Fruit fly (Drosophila melanogaster) whole organism, embryonic: Measurements from ENCODE around the gene CG5107.

Experiments
- Aef1 ChIP-seq: fragments of 200-800 bp; sonication (Bioruptor generic); IDR thresholded peaks from 3 replicates; pipeline ENCODE4 v1.3.6; 2022; ENCODE audit warnings: missing biosample characterization, missing genetic modification characterization
- CG10147 ChIP-seq: fragments of 200-800 bp; sonication (Bioruptor generic); optimal IDR thresholded peaks from 2 replicates; lab custom pipeline; 2019; ENCODE audit warnings: missing biosample characterization, mild to moderate bottlenecking, missing genetic modification characterization, moderate library complexity
- CG10274 ChIP-seq: fragments of 200-800 bp; sonication (Bioruptor generic); optimal IDR thresholded peaks from 3 replicates; lab custom pipeline; 2017; ENCODE audit warnings: missing biosample characterization, mild to moderate bottlenecking, missing genetic modification characterization
- CG10462 ChIP-seq: fragments of 200-800 bp; sonication (Bioruptor generic); optimal IDR thresholded peaks from 2 replicates; lab custom pipeline; 2016; ENCODE audit warnings: missing biosample characterization, missing genetic modification characterization
- CG10959 ChIP-seq: fragments of 200-800 bp; sonication (Bioruptor generic); IDR thresholded peaks from 2 replicates; pipeline ENCODE4 v1.3.6; 2022; ENCODE audit warnings: missing biosample characterization, missing genetic modification characterization
- CG13775 ChIP-seq: fragments of 200-800 bp; sonication (Bioruptor generic); optimal IDR thresholded peaks from 3 replicates; lab custom pipeline; 2017; ENCODE audit warnings: missing biosample characterization, mild to moderate bottlenecking, missing genetic modification characterization
- CG14710 ChIP-seq: fragments of 200-800 bp; sonication (Bioruptor generic); optimal IDR thresholded peaks from 3 replicates; lab custom pipeline; 2019; ENCODE audit warnings: missing biosample characterization, mild to moderate bottlenecking, missing genetic modification characterization, moderate library complexity
- CG14965 ChIP-seq: fragments of 200-800 bp; sonication (Bioruptor generic); optimal IDR thresholded peaks from 2 replicates; lab custom pipeline; 2016; ENCODE audit warnings: missing biosample characterization, missing genetic modification characterization, borderline replicate concordance
- CG1647 ChIP-seq: fragments of 200-800 bp; sonication (Bioruptor generic); optimal IDR thresholded peaks from 3 replicates; lab custom pipeline; 2016; ENCODE audit warnings: missing biosample characterization, missing genetic modification characterization
- CG17359 ChIP-seq: fragments of 200-800 bp; sonication (Bioruptor generic); optimal IDR thresholded peaks from 3 replicates; lab custom pipeline; 2018; ENCODE audit warnings: missing biosample characterization, mild to moderate bottlenecking, missing genetic modification characterization, moderate library complexity
- CG18599 ChIP-seq: fragments of 200-800 bp; sonication (Bioruptor generic); optimal IDR thresholded peaks from 3 replicates; lab custom pipeline; 2017; ENCODE audit warnings: missing biosample characterization, missing genetic modification characterization, mild to moderate bottlenecking, moderate library complexity, missing genetic modification reagents
- CG2116 ChIP-seq: fragments of 200-800 bp; sonication (Bioruptor generic); optimal IDR thresholded peaks from 3 replicates; lab custom pipeline; 2018; ENCODE audit warnings: missing biosample characterization, mild to moderate bottlenecking, missing genetic modification characterization
- CG2678 ChIP-seq: fragments of 200-800 bp; sonication (Bioruptor generic); optimal IDR thresholded peaks from 3 replicates; lab custom pipeline; 2019; ENCODE audit warnings: missing biosample characterization, mild to moderate bottlenecking, missing genetic modification characterization, moderate library complexity
- CG30403 ChIP-seq: fragments of 200-800 bp; sonication (Bioruptor generic); optimal IDR thresholded peaks from 3 replicates; lab custom pipeline; 2016; ENCODE audit warnings: missing biosample characterization, missing genetic modification characterization
- CG34224 ChIP-seq: fragments of 200-800 bp; sonication (Bioruptor generic); IDR thresholded peaks from 3 replicates; pipeline ENCODE4 v1.3.6; 2022; ENCODE audit warnings: missing biosample characterization, missing genetic modification characterization; ENCODE audit not compliant: partially characterized antibody
- CG4282 ChIP-seq: fragments of 200-800 bp; sonication (Bioruptor generic); optimal IDR thresholded peaks from 2 replicates; lab custom pipeline; 2016; ENCODE audit warnings: missing biosample characterization, missing genetic modification characterization
- CG6854 ChIP-seq: fragments of 200-800 bp; sonication (Bioruptor generic); optimal IDR thresholded peaks from 3 replicates; lab custom pipeline; 2017; ENCODE audit warnings: missing biosample characterization, mild to moderate bottlenecking, missing genetic modification characterization
- CG7556 ChIP-seq: fragments of 200-800 bp; sonication (Bioruptor generic); optimal IDR thresholded peaks from 2 replicates; lab custom pipeline; 2017; ENCODE audit warnings: missing biosample characterization, mild to moderate bottlenecking, missing genetic modification characterization
- Camta ChIP-seq: fragments of 200-800 bp; sonication (Bioruptor generic); optimal IDR thresholded peaks from 2 replicates; lab custom pipeline; 2016; ENCODE audit warnings: missing biosample characterization, missing genetic modification characterization
- GATAe ChIP-seq: fragments of 200-800 bp; sonication (Bioruptor generic); conservative IDR thresholded peaks from 2 replicates; pipeline ENCODE4 v1.3.6; 2022; ENCODE audit warnings: missing biosample characterization, missing genetic modification characterization
- Gsc ChIP-seq: fragments of 200-800 bp; sonication (Bioruptor generic); IDR thresholded peaks from 2 replicates; pipeline ENCODE4 v1.3.6; 2022; ENCODE audit warnings: missing biosample characterization, missing genetic modification characterization
- Lhr ChIP-seq: fragments of 200-800 bp; sonication (Bioruptor generic); optimal IDR thresholded peaks from 3 replicates; lab custom pipeline; 2017; ENCODE audit warnings: mild to moderate bottlenecking, missing biosample characterization, missing genetic modification reagents, missing genetic modification characterization
- Max ChIP-seq: fragments of 200-800 bp; sonication (Bioruptor generic); optimal IDR thresholded peaks from 2 replicates; lab custom pipeline; 2016; ENCODE audit warnings: missing biosample characterization, mild to moderate bottlenecking, missing genetic modification characterization
- Meics ChIP-seq: fragments of 200-800 bp; sonication (Bioruptor generic); optimal IDR thresholded peaks from 2 replicates; lab custom pipeline; 2017; ENCODE audit warnings: missing biosample characterization, mild to moderate bottlenecking, missing genetic modification characterization
- Mrtf ChIP-seq: fragments of 200-800 bp; sonication (Bioruptor generic); IDR thresholded peaks from 3 replicates; pipeline ENCODE4 v1.3.6; 2022; ENCODE audit warnings: missing biosample characterization, missing genetic modification characterization
- NFAT ChIP-seq: fragments of 200-800 bp; sonication (Bioruptor generic); IDR thresholded peaks from 2 replicates; pipeline ENCODE4 v1.3.6; 2022; ENCODE audit warnings: missing biosample characterization, missing genetic modification characterization
- NK7.1 ChIP-seq: fragments of 200-800 bp; sonication (Bioruptor generic); optimal IDR thresholded peaks from 3 replicates; lab custom pipeline; 2016; ENCODE audit warnings: missing biosample characterization, missing genetic modification characterization
- Optix ChIP-seq: fragments of 200-800 bp; sonication (Bioruptor generic); IDR thresholded peaks from 3 replicates; pipeline ENCODE4 v1.3.6; 2022; ENCODE audit warnings: missing biosample characterization, missing genetic modification characterization
- Rfx ChIP-seq: fragments of 200-800 bp; sonication (Bioruptor generic); IDR thresholded peaks from 2 replicates; pipeline ENCODE4 v1.3.6; 2022; ENCODE audit warnings: missing biosample characterization, missing genetic modification characterization
- Sox100B ChIP-seq: fragments of 200-800 bp; sonication (Bioruptor generic); optimal IDR thresholded peaks from 3 replicates; lab custom pipeline; 2018; ENCODE audit warnings: missing biosample characterization, mild to moderate bottlenecking, missing genetic modification characterization
- Sry-δ ChIP-seq: fragments of 200-800 bp; sonication (Bioruptor generic); optimal IDR thresholded peaks from 2 replicates; lab custom pipeline; 2016; ENCODE audit warnings: missing biosample characterization, missing genetic modification characterization
- Xbp1 ChIP-seq: fragments of 200-800 bp; sonication (Bioruptor generic); optimal IDR thresholded peaks from 3 replicates; lab custom pipeline; 2016; ENCODE audit warnings: missing biosample characterization, mild to moderate bottlenecking, missing genetic modification characterization
- corto ChIP-seq: fragments of 200-800 bp; sonication (Bioruptor generic); optimal IDR thresholded peaks from 2 replicates; lab custom pipeline; 2016; ENCODE audit warnings: missing biosample characterization, mild to moderate bottlenecking, missing genetic modification characterization, moderate library complexity
- dmrt99B ChIP-seq: fragments of 200-800 bp; sonication (Bioruptor generic); optimal IDR thresholded peaks from 2 replicates; lab custom pipeline; 2018; ENCODE audit warnings: missing biosample characterization, mild to moderate bottlenecking, missing genetic modification characterization, moderate library complexity
- dysf ChIP-seq: fragments of 200-800 bp; sonication (Bioruptor generic); IDR thresholded peaks from 3 replicates; pipeline ENCODE4 v1.3.6; 2022; ENCODE audit warnings: missing biosample characterization, missing genetic modification characterization
- emc ChIP-seq: fragments of 200-800 bp; sonication (Bioruptor generic); optimal IDR thresholded peaks from 2 replicates; lab custom pipeline; 2016; ENCODE audit warnings: missing biosample characterization, missing genetic modification characterization
- fru ChIP-seq: fragments of >200 bp; optimal IDR thresholded peaks from 2 replicates; lab custom pipeline; 2017
- hth ChIP-seq: fragments of >200 bp; optimal IDR thresholded peaks from 2 replicates; lab custom pipeline; 2017; ENCODE audit warnings: inconsistent platforms
- mld ChIP-seq: fragments of 200-800 bp; sonication (Bioruptor generic); IDR thresholded peaks from 3 replicates; pipeline ENCODE4 v1.3.6; 2022; ENCODE audit warnings: missing biosample characterization, missing genetic modification characterization; ENCODE audit not compliant: partially characterized antibody
- nmo ChIP-seq: fragments of 200-800 bp; sonication (Bioruptor generic); optimal IDR thresholded peaks from 2 replicates; lab custom pipeline; 2018; ENCODE audit warnings: missing biosample characterization, mild to moderate bottlenecking, missing genetic modification characterization, moderate library complexity
- pita ChIP-seq: fragments of 200-800 bp; sonication (Bioruptor generic); optimal IDR thresholded peaks from 2 replicates; lab custom pipeline; 2017; ENCODE audit warnings: missing biosample characterization, mild to moderate bottlenecking, missing genetic modification characterization
- pzg ChIP-seq: fragments of 200-800 bp; sonication (Bioruptor generic); optimal IDR thresholded peaks from 3 replicates; lab custom pipeline; 2018; ENCODE audit warnings: missing biosample characterization, mild to moderate bottlenecking, missing genetic modification characterization, moderate library complexity
- repo ChIP-seq: fragments of 200-800 bp; sonication (Bioruptor generic); optimal IDR thresholded peaks from 2 replicates; lab custom pipeline; 2016; ENCODE audit warnings: missing biosample characterization, missing genetic modification characterization
- sc ChIP-seq, 3 experiments: fragments of >200 bp in 2 of 3; fragments of 200-800 bp in 1 of 3; sonication (Bioruptor generic) in 1 of 3; optimal IDR thresholded peaks; 2 replicates in 2 of 3; 3 replicates in 1 of 3; lab custom pipeline; 2017; ENCODE audit warnings: mild to moderate bottlenecking in 1 of 3, missing biosample characterization in 1 of 3, missing genetic modification characterization in 1 of 3, missing genetic modification reagents in 1 of 3
- sna ChIP-seq: fragments of 200-800 bp; sonication (Bioruptor generic); IDR thresholded peaks from 2 replicates; pipeline ENCODE4 v1.3.6; 2022; ENCODE audit warnings: missing biosample characterization, missing genetic modification characterization; ENCODE audit not compliant: partially characterized antibody
- tgo ChIP-seq: fragments of 200-800 bp; sonication (Bioruptor generic); IDR thresholded peaks from 3 replicates; pipeline ENCODE4 v1.3.6; 2022; ENCODE audit warnings: missing biosample characterization, missing genetic modification characterization
- tx ChIP-seq: fragments of 200-800 bp; sonication (Bioruptor generic); optimal IDR thresholded peaks from 2 replicates; lab custom pipeline; 2016; ENCODE audit warnings: missing biosample characterization, missing genetic modification characterization
- unpg ChIP-seq: fragments of 200-800 bp; sonication (Bioruptor generic); optimal IDR thresholded peaks from 3 replicates; lab custom pipeline; 2018; ENCODE audit warnings: missing biosample characterization, mild to moderate bottlenecking, missing genetic modification characterization, moderate library complexity
- usp ChIP-seq: fragments of >200 bp; optimal IDR thresholded peaks from 2 replicates; lab custom pipeline; 2017; ENCODE audit warnings: missing biosample characterization, missing genetic modification characterization

The CG5107 gene

DNA sequence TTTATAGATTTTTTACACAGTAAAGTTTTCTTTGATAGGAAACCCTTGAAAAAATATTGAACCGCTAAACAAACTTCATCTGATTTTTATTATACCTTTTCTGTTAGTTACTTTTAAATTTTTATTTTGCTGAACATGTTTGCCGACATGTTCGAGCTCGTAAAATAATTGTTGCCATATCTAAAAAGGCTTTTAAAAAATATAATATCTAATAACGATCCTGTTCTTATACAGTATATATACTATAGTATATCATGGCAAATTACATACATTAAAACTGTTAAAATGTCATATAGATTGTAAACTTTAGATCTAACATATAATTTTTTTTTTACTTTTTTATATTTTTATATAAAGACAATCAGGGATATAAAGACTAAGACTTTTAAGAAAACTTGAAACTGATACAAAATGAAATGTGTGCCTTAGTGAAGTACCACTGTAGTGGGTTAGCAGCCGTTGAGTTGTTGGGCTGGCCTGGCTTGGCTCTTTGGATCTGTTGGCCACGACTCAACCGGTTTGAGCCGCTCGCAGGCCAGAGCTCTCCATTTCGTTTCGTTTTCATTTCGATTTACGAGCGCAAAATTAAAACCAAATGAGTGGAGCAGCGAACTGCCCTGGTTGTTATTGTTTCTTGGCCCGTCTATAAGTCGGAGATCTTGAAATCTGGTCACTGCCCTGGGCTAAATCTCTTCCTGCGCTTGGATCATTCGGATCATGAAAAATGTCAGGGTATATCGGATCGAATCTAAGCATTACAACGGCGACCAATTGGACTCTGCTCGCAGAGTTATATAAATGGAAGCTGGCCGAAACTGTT, 27.6 kb downstream of the CG5107 start (continued):
- no peak for TF ChIP-seq mld (GFP tag; lab: Robert Waterston, UW)
- no peak for TF ChIP-seq CG10274 (GFP tag; lab: Kevin White, UChicago)
- no peak for TF ChIP-seq CG13775
- no peak for TF ChIP-seq CG10147 (GFP tag; lab: Kevin White, UChicago)
- TF ChIP-seq tx (GFP tag; lab: Kevin White, UChicago) = no peak
- no peak for TF ChIP-seq corto (GFP tag; lab: Kevin White, UChicago)
- no peak for TF ChIP-seq CG34224 (GFP tag; lab: Robert Waterston, UW)
- no peak for TF ChIP-seq CG1647 (GFP tag; lab: Kevin White, UChicago)
- TF ChIP-seq CG30403 = peak; percentile 20
- TF ChIP-seq hth = no peak
- no peak for TF ChIP-seq CG4282 (GFP tag; lab: Kevin White, UChicago)
- TF ChIP-seq unpg = no peak
- no peak for TF ChIP-seq Lhr (GFP tag; lab: Kevin White, UChicago)
- TF ChIP-seq fru (lab: Kevin White, UChicago) = no peak
- TF ChIP-seq Sox100B (GFP tag; lab: Kevin White, UChicago) = peak; percentile 31
- TF ChIP-seq Rfx = peak; percentile 26; the same call in 1 of the 2 replicates
- TF ChIP-seq CG2116 (GFP tag; lab: Kevin White, UChicago) = no peak
- TF ChIP-seq dmrt99B (tag; lab: Kevin White, UChicago) = peak; percentile 2
- TF ChIP-seq Gsc (GFP tag; lab: Robert Waterston, UW) = no peak
- TF ChIP-seq GATAe (GFP tag; lab: Robert Waterston, UW) = no peak
- TF ChIP-seq CG18599 (GFP tag; lab: Kevin White, UChicago) = no peak
- TF ChIP-seq tgo = 0 out of 3 replicates have a peak, but pooled peaks have one; percentile 21
- no peak for TF ChIP-seq Camta
- TF ChIP-seq dysf = 0 out of 3 replicates have a peak, but pooled peaks have one; percentile 28
- peak; percentile 30 for TF ChIP-seq nmo
- no peak for TF ChIP-seq repo (GFP tag; lab: Kevin White, UChicago)
- no peak for TF ChIP-seq Max (GFP tag; lab: Kevin White, UChicago)
- no peak for TF ChIP-seq pzg
- TF ChIP-seq sna (GFP tag; lab: Robert Waterston, UW) = no peak
- peak; percentile 14 for TF ChIP-seq CG17359
- TF ChIP-seq pita (GFP tag; lab: Kevin White, UChicago) = no peak
- TF ChIP-seq Meics = peak; percentile 29
- TF ChIP-seq CG14710 = peak; percentile 15
- TF ChIP-seq NK7.1 = no peak
- no peak for TF ChIP-seq CG10959 (GFP tag; lab: Robert Waterston, UW)
- no peak for TF ChIP-seq usp (GFP tag; lab: Kevin White, UChicago)
- no peak for TF ChIP-seq Optix
- TF ChIP-seq CG10462 (GFP tag; lab: Kevin White, UChicago) = no peak
- no peak for TF ChIP-seq Mrtf (GFP tag; lab: Robert Waterston, UW)
- TF ChIP-seq CG7556 (GFP tag; lab: Kevin White, UChicago) = peak; percentile 11
- no peak for TF ChIP-seq Xbp1 (GFP tag; lab: Kevin White, UChicago)
- TF ChIP-seq Sry-δ = no peak
- TF ChIP-seq Aef1 (GFP tag; lab: Robert Waterston, UW) = 0 out of 3 replicates have a peak, but pooled peaks have one; percentile 14
- TF ChIP-seq CG2678 (tag; lab: Kevin White, UChicago) = peak; percentile 60
- TF ChIP-seq NFAT (GFP tag; lab: Robert Waterston, UW) = no peak
- TF ChIP-seq CG6854 (GFP tag; lab: Kevin White, UChicago) = no peak
- TF ChIP-seq sc (optimal IDR thresholded peaks at IDR 0.05; lab: Kevin White, UChicago) = no peak
- peak; percentile 5 for TF ChIP-seq sc (GFP tag; optimal IDR thresholded peaks at IDR 0.05; lab: Kevin White, UChicago)
- TF ChIP-seq emc (GFP tag; lab: Kevin White, UChicago) = no peak
- TF ChIP-seq CG14965 (GFP tag; lab: Kevin White, UChicago) = no peak
